Worm (Caenorhabditis elegans) whole organism, L4/young adult: Measurements from ENCODE around the gene B0244.10.

Experiments
- W03F9.2 ChIP-seq: fragments of 150-350 bp; optimal IDR thresholded peaks from 2 replicates; lab custom pipeline; 2014; ENCODE audit warnings: missing biosample characterization, missing genetic modification characterization
- dao-5 ChIP-seq: sonication (generic microtip); optimal IDR thresholded peaks from 2 replicates; lab custom pipeline; 2016; ENCODE audit warnings: missing genotype, missing genetic modification characterization, moderate library complexity, missing compliant biosample characterization
- him-1 ChIP-seq: sonication (generic microtip); optimal IDR thresholded peaks from 2 replicates; lab custom pipeline; 2016; ENCODE audit warnings: missing genotype, missing genetic modification reagents, missing genetic modification characterization, missing compliant biosample characterization

DNA sequence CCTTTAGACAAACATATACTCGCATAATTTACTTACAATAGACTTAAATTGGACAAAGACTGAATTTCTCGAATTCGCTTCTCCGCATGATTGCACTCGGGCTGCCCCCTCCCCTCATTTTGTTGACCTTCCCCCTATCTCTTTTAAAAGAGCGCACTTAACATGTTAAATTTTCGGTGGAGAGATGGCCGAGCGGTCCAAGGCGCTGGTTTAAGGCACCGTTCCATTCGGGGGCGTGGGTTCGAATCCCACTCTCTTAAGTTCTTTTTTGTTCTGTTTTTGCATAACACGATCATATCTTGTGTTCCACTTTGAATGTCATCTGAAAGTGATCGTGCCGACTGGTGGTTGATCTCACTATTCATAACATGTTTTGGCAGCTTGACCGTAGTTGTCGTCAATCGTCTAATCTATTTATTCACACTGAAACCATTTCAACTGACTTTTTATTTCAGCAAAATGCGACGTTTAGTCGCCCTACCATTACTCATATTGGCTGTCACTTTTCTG lies 34.8 kb downstream of the B0244.10 start, which contains the start of gene cutl-23:
- TF ChIP-seq W03F9.2 (tag; lab: Kevin White, UChicago) = no peak
- no peak for TF ChIP-seq dao-5 (tag; lab: Kevin White, UChicago)
- TF ChIP-seq him-1 (tag; lab: Kevin White, UChicago) = no peak
